Fruit fly (Drosophila melanogaster): ENCODE results near the gene ssh.

Gene ssh

DNA sequence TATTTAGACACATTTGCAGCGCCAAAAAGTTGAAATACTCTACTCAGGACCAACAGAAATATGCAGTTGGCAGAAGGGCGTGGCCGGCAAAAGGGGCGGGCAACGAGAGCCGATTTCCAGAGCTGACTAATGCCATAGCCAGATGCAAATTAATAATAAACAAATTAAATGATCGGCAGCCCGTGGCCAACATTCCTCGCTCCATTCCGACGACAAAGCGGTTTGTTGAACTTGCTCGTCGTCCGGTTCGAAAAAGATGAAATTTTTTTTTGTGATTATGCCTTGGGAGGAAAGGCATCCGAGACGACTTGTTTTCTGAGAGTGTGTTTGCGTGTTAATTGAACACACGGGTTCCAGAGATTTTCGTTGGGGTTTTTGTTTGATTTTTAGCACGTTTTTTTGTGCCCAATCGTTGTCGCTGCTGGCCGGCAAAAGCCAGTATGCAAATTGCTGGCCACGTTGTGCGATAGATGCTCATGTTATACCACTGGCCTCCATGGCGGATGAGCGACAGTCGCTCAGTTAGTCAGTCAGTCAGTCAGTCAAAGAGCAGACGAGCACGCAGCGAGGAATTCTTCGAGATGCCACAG lies 55.4 kb downstream of the ssh start:
- TF ChIP-seq CG7045 (GFP tag; optimal IDR thresholded peaks at IDR 0.05): no peak
- TF ChIP-seq CG11617 (GFP tag; optimal IDR thresholded peaks at IDR 0.05): no peak
- TF ChIP-seq CG12768 (GFP tag; optimal IDR thresholded peaks at IDR 0.05): no peak
- no peak for TF ChIP-seq pad (GFP tag; optimal IDR thresholded peaks at IDR 0.05)
- TF ChIP-seq Crg-1 (GFP tag; optimal IDR thresholded peaks at IDR 0.05): no peak
- TF ChIP-seq kay (GFP tag; ENCODE audit: borderline replicate concordance): no peak
